Worm (Caenorhabditis elegans): ENCODE results near the gene Y116A8C.465.
A peak's percentile ranks its signal among the peaks of the same experiment; 100 is the strongest.

The Y116A8C.465 gene

DNA sequence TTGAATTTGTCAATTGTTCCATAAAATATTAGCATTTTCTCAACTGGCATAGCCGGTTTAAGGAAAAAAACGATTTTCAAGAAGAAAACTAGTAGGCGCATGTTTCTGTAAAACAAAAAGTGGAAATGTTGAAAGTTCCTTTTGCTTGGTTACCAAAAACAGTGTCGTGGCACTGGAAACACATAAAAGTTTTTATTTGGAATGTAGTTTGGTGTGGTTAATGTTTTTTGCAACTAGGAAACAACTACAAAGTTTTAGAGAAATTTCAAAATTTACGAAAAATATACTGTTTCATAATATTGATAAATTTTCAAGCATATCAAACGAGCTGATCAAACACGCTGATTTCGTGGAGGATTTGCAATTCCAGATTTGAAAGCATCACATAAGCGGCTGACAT, 19.3 kb upstream of the Y116A8C.465 start, which contains the start of gene clec-195:
Gene clec-195, minus strand, starts transcription at position 101 of the 400 bp plus-strand sequence.
- TF ChIP-seq sdz-12 (GFP tag; optimal IDR thresholded peaks at IDR 0.05) (no peak), ZK546.5 (tag; optimal IDR thresholded peaks at IDR 0.05) (no peak), T20F7.1 (GFP tag; optimal IDR thresholded peaks at IDR 0.05) (no peak), lin-38 (GFP tag; IDR thresholded peaks at IDR 0.05) (no peak), nhr-10 (tag; optimal IDR thresholded peaks at IDR 0.05) (no peak), snpc-1.2 (GFP tag; IDR thresholded peaks at IDR 0.05) (no peak), aha-1 (tag) (no peak), tra-1 (GFP tag; IDR thresholded peaks at IDR 0.05) (no peak), zfp-2 (tag; optimal IDR thresholded peaks at IDR 0.05) (no peak), dmd-6 (GFP tag; IDR thresholded peaks at IDR 0.05) (no peak), R02D3.7 (tag; optimal IDR thresholded peaks at IDR 0.05) (no peak), T26A8.4 (GFP tag; IDR thresholded peaks at IDR 0.05) (no peak), hlh-11 (tag; optimal IDR thresholded peaks at IDR 0.05) (no peak), nhr-11 (tag; optimal IDR thresholded peaks at IDR 0.05) (no peak), dpl-1 (GFP tag; optimal IDR thresholded peaks at IDR 0.05) (no peak), F44E2.7 (GFP tag; IDR thresholded peaks at IDR 0.05) (no peak), lin-29 (GFP tag; IDR thresholded peaks at IDR 0.05) (no peak), F10B5.3 (tag; optimal IDR thresholded peaks at IDR 0.05) (no peak), F26F4.8 (GFP tag; conservative IDR thresholded peaks at IDR 0.05) (no peak), madf-5 (GFP tag; IDR thresholded peaks at IDR 0.05) (no peak)

DNA sequence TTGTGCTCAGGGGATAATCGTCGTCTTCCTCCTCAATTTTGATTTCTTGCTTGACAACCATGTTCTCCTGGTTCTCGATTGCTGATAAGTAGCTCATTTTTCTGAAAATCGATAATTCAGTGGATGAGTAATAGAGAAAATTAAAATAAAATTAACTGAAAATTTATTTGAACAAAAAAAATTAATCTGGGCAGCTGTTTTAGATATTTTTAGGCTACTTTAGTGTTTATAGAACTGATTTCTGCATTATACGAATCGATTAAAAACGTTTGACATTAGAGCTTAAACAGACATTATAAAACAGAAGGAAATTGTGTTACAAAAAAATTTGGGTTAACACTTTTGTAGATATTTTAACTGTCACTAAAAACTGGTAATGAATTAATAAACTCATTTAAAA, 16.8 kb upstream of the Y116A8C.465 start, which contains the start of gene athp-3:
Gene athp-3, minus strand, starts transcription at position 101 of the 400 bp plus-strand sequence.
- TF ChIP-seq lin-39 (tag; optimal IDR thresholded peaks at IDR 0.05) = no peak
- TF ChIP-seq lir-3 (tag; optimal IDR thresholded peaks at IDR 0.05) = no peak
- no peak for TF ChIP-seq tag-97 (GFP tag; IDR thresholded peaks at IDR 0.05)
- TF ChIP-seq lin-38 (GFP tag; IDR thresholded peaks at IDR 0.05) = no peak
- TF ChIP-seq mdl-1 (tag; optimal IDR thresholded peaks at IDR 0.05) = no peak
- TF ChIP-seq egl-27 (tag; optimal IDR thresholded peaks at IDR 0.05) = no peak
- TF ChIP-seq nhr-11 (tag; optimal IDR thresholded peaks at IDR 0.05) = no peak
- TF ChIP-seq unc-62 (GFP tag; optimal IDR thresholded peaks at IDR 0.05 in 1 of 2) = no peak
- TF ChIP-seq unc-62 (tag; optimal IDR thresholded peaks at IDR 0.05) = no peak

DNA sequence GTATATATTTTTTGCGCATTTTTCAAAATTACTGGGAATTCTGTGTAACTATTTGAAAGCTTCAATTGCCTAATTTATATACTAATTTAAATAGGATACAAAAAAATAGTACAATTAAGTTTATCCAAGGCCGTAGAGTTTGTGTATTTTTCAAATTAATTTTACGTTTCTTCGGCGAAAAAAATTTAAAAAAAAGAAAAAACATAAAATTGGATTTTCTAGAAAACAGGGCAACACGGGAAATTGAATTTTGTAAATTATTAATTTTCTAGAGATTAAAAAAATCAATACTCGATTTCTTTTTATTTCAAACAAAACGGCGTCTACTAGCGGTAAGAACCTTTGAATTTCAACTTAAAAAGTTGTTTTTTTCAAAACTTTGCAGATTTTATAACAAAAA, 11.8 kb upstream of the Y116A8C.465 start, which contains the start of gene Y116A8C.23:
Gene Y116A8C.23, plus strand, starts transcription at position 301 of the 400 bp plus-strand sequence.
- TF ChIP-seq unc-39 (tag; optimal IDR thresholded peaks at IDR 0.05) (no peak), lin-39 (tag; optimal IDR thresholded peaks at IDR 0.05) (no peak)

DNA sequence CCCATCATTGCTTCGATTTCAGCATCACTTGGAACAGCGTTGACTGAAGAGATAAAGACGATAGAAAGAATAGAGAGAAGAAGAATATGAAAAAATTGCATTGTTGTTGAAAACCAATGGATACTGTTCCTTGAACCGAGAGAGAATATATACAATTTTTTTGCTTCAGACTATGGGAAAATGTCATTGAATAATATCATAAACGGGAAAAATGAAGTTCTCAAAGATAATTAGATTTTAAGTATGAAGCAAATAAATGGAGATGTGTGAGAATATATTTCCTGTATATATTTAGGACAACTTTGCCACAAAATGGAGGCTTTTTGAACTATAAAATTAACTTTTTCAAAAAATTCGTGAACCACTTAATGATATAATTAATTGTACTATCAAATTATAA, 7.0 kb upstream of the Y116A8C.465 start, which contains the start of gene Y116A8C.44:
Gene Y116A8C.44, minus strand, starts transcription at position 101 of the 400 bp plus-strand sequence.
- TF ChIP-seq ceh-28 (tag; optimal IDR thresholded peaks at IDR 0.05) (no peak), nhr-102 (tag; optimal IDR thresholded peaks at IDR 0.05) (no peak), daf-16 (GFP tag; optimal IDR thresholded peaks at IDR 0.05) (no peak), daf-16 (tag; optimal IDR thresholded peaks at IDR 0.05) (no peak), zip-11 (GFP tag; IDR thresholded peaks at IDR 0.05) (no peak), arid-1 (GFP tag; conservative IDR thresholded peaks at IDR 0.05) (no peak), F37D6.2 (tag; optimal IDR thresholded peaks at IDR 0.05) (no peak)

DNA sequence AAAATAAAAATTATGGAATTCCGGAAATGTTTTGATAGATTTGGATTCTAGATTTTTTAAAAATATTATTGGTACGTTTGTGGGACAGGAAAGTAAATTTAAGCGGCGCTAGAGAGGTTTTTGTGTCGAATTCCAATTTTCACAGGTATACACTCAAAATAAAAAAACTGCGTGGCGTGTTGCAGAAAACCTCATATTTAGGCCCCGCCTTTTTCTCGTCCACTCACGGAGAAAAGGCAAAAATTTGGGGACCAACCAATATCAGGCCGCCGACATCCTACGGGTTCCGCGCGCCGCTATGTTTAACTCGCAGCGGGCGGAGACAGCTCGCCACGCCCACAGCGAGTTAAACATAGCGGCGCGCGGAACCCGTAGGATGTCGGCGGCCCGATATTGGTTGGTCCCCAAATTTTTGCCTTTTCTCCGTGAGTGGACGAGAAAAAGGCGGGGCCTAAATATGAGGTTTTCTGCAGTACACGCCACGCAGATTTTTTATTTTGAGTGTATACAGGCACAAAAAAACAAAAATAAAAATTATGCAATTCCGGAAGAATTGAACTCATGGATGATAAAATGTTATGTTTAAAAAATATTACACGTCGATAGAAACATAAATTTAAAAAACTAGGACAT, 6.4 kb upstream of the Y116A8C.465 start:
- TF ChIP-seq snpc-1.2 (GFP tag; IDR thresholded peaks at IDR 0.05) = peak; percentile 91
